Worm (Caenorhabditis elegans): Measurements from ENCODE around the gene sago-1.

- TF ChIP-seq W03F9.2 (tag; optimal IDR thresholded peaks at IDR 0.05): no peak
- no peak for TF ChIP-seq him-1 (tag; optimal IDR thresholded peaks at IDR 0.05)
Measured at ce11 chrV:6344531-6345171, 41.1 kb downstream of the sago-1 start.
